Fruit fly (Drosophila melanogaster) whole organism: ENCODE measurements around the gene CG11999.

Experiments
- CG8478 ChIP-seq: fragments of >200 bp; optimal IDR thresholded peaks from 2 replicates; lab custom pipeline; 2018; ENCODE audit warnings: inconsistent platforms
- Dll ChIP-seq: fragments of >200 bp; optimal IDR thresholded peaks from 2 replicates; lab custom pipeline; 2017
- EcR ChIP-seq, 2 experiments: fragments of >200 bp; optimal IDR thresholded peaks; 2 replicates each; lab custom pipeline; 2017; ENCODE audit warnings: missing biosample characterization in 2 of 2, missing genetic modification characterization in 2 of 2, missing genetic modification reagents in 2 of 2
- pan ChIP-seq: fragments of >200 bp; optimal IDR thresholded peaks from 2 replicates; lab custom pipeline; 2017
- psq ChIP-seq: fragments of >200 bp; optimal IDR thresholded peaks from 2 replicates; lab custom pipeline; 2017
- usp ChIP-seq: fragments of >200 bp; optimal IDR thresholded peaks from 2 replicates; lab custom pipeline; 2017; ENCODE audit warnings: missing biosample characterization, missing genetic modification characterization, mixed read lengths

DNA sequence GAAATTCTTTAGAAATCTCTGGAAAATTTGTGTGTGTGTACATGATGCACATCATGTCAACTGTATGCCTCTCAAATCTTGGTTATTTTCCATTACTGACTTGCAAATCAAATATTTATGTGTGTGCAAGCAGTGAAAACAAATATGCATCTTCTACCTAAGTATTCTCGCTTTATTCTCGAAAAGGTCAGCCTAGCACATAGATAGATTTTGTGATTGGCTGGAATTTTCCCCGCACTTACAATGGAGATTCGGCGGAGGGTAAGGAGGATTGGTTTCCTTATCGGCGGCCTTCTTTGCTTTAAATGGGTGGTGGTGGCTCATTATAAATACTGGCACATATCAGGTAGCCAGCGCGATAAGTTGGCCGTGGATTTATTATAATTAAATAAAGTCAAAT is 26.6 kb downstream of the CG11999 start:
- TF ChIP-seq EcR (GFP tag; optimal IDR thresholded peaks at IDR 0.05; lab: Kevin White, UChicago) (no peak), psq (lab: Kevin White, UChicago) (no peak), Dll (lab: Kevin White, UChicago) (no peak), pan (lab: Kevin White, UChicago) (no peak), CG8478 (no peak), usp (no peak)
